Fruit fly (Drosophila melanogaster) whole organism, prepupa: Measurements from ENCODE around the gene CG43658.

Experiments
- Eip93F ChIP-seq: fragments of 200-800 bp; sonication (Bioruptor generic); optimal IDR thresholded peaks from 2 replicates; lab custom pipeline; 2016; ENCODE audit warnings: missing biosample characterization, mild to moderate bottlenecking, missing genetic modification characterization
- Smox ChIP-seq: fragments of 200-800 bp; sonication (Bioruptor generic); optimal IDR thresholded peaks from 3 replicates; lab custom pipeline; 2016; ENCODE audit warnings: missing biosample characterization, missing genetic modification characterization
- fd59A ChIP-seq: fragments of 200-800 bp; sonication (Bioruptor generic); optimal IDR thresholded peaks from 2 replicates; lab custom pipeline; 2017; ENCODE audit warnings: missing biosample characterization, mild to moderate bottlenecking, missing genetic modification characterization, missing genetic modification reagents
- salr ChIP-seq, 2 experiments: fragments of 200-800 bp; sonication (Bioruptor generic); optimal IDR thresholded peaks; 3 replicates each; lab custom pipeline; 2016 to 2018; ENCODE audit warnings: missing biosample characterization in 2 of 2, missing genetic modification characterization in 2 of 2, mild to moderate bottlenecking in 1 of 2

dm6 chrX:17503040-17503439 lies 57.9 kb downstream of the CG43658 start:
- TF ChIP-seq salr (GFP tag; optimal IDR thresholded peaks at IDR 0.05; lab: Kevin White, UChicago) (no peak), Smox (no peak), Eip93F (GFP tag; lab: Kevin White, UChicago) (no peak), fd59A (GFP tag; lab: Kevin White, UChicago) (no peak)
